Worm (Caenorhabditis elegans): ENCODE data around the gene ilys-3.

Gene ilys-3

DNA sequence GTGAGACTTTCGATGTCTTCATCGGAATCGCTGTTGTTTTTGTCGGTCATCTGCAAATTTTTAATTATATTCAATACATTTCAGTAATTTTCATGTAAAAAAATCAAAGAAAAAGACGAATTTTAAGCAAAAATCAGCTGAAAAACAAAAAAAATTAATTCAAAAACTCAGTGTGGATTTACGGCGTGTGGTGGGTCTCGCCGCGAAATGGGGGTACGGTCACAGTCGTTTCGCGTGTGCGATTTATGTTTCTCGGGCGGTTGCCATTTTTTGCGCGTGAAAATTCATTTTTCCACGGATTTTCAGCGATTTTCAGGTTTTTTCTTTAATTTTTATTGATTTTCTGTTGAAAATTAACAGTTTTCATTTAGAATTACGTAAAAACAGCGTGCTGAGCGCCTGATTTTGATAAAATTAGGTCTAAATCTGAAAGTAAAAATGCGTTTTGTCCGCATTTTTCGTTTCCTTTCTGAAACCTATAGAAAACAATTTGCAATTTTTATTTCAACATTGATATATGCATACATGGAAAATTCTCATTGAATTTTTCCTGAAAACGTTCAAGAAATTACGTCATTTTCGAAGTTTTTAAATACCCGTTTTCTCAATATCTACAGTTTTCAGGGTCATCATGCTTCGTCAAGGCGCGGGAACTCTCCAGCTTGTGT lies 31.0 kb downstream of the ilys-3 start, which contains the start of the genes ccdc-12 and Y69A2AR.18:
TSS of gene ccdc-12 (minus strand) at position 57 of the 668 bp plus-strand sequence.
TSS of gene Y69A2AR.18 (plus strand) at position 618 of the 668 bp plus-strand sequence.
- TF ChIP-seq nhr-28 (tag; optimal IDR thresholded peaks at IDR 0.05), result peak; percentile 24
- 0 out of 2 replicates have a peak, but pooled peaks have one; percentile 16 for TF ChIP-seq dmd-6 (GFP tag; IDR thresholded peaks at IDR 0.05)
- TF ChIP-seq lsy-2 (tag; optimal IDR thresholded peaks at IDR 0.05), result peak; percentile 90 to 99
- no peak for TF ChIP-seq ztf-11 (tag; optimal IDR thresholded peaks at IDR 0.05)
- TF ChIP-seq mxl-2 (GFP tag; conservative IDR thresholded peaks at IDR 0.05), result no peak
- TF ChIP-seq D1046.2 (GFP tag; IDR thresholded peaks at IDR 0.05), result peak; percentile 98
- TF ChIP-seq nhr-11 (tag; optimal IDR thresholded peaks at IDR 0.05), result peak; percentile 16
- TF ChIP-seq ZK546.5 (tag; optimal IDR thresholded peaks at IDR 0.05), result no peak
- peak; percentile 22 for TF ChIP-seq nhr-6 (tag; optimal IDR thresholded peaks at IDR 0.05)
- TF ChIP-seq mdt-29 (GFP tag; IDR thresholded peaks at IDR 0.05), result no peak
- TF ChIP-seq nhr-41 (GFP tag; IDR thresholded peaks at IDR 0.05), result no peak
- TF ChIP-seq ceh-32 (tag; optimal IDR thresholded peaks at IDR 0.05; ENCODE audit: poor library complexity), result no peak
- TF ChIP-seq madf-5 (GFP tag; IDR thresholded peaks at IDR 0.05), result no peak
- TF ChIP-seq Y48G9A.11 (GFP tag; IDR thresholded peaks at IDR 0.05), result no peak
- no peak for TF ChIP-seq dmd-8 (GFP tag; IDR thresholded peaks at IDR 0.05)
- no peak for TF ChIP-seq T20F7.1 (GFP tag; optimal IDR thresholded peaks at IDR 0.05)
- no peak for TF ChIP-seq jun-1 (tag; optimal IDR thresholded peaks at IDR 0.05)
- TF ChIP-seq ceh-20 (GFP tag; IDR thresholded peaks at IDR 0.05), result 0 out of 2 replicates have a peak, but pooled peaks have one; percentile 16
- no peak for TF ChIP-seq zip-11 (GFP tag; IDR thresholded peaks at IDR 0.05)
- TF ChIP-seq F26F4.8 (GFP tag; conservative IDR thresholded peaks at IDR 0.05), result no peak
- no peak for TF ChIP-seq snpc-1.2 (GFP tag; IDR thresholded peaks at IDR 0.05)
- no peak for TF ChIP-seq nhr-10 (tag; optimal IDR thresholded peaks at IDR 0.05)
- no peak for TF ChIP-seq hlh-30 (tag; optimal IDR thresholded peaks at IDR 0.05; ENCODE audit: insufficient read depth)
- no peak for TF ChIP-seq php-3 (GFP tag; IDR thresholded peaks at IDR 0.05)
- peak; percentile 5 for TF ChIP-seq ama-1 (optimal IDR thresholded peaks at IDR 0.05)
- no peak for TF ChIP-seq unc-39 (tag; optimal IDR thresholded peaks at IDR 0.05)
- no peak for TF ChIP-seq lin-39 (tag; optimal IDR thresholded peaks at IDR 0.05)
- TF ChIP-seq rbr-2 (tag; optimal IDR thresholded peaks at IDR 0.05), result peak; percentile 39
- peak; percentile 69 for TF ChIP-seq dpl-1 (GFP tag; optimal IDR thresholded peaks at IDR 0.05)
- no peak for TF ChIP-seq nhr-25 (tag; optimal IDR thresholded peaks at IDR 0.05; ENCODE audit: borderline replicate concordance, insufficient read depth)
- no peak for TF ChIP-seq lim-7 (GFP tag; IDR thresholded peaks at IDR 0.05)
- no peak for TF ChIP-seq lir-3 (tag; optimal IDR thresholded peaks at IDR 0.05)
- TF ChIP-seq lin-38 (GFP tag; IDR thresholded peaks at IDR 0.05), result peak; percentile 70
- no peak for TF ChIP-seq Y5F2A.4 (GFP tag; optimal IDR thresholded peaks at IDR 0.05)
- no peak for TF ChIP-seq gei-8 (GFP tag; optimal IDR thresholded peaks at IDR 0.05)
- TF ChIP-seq mes-2 (tag; optimal IDR thresholded peaks at IDR 0.05; ENCODE audit: poor library complexity, severe bottlenecking), result peak; percentile 75
- TF ChIP-seq mxl-3 (GFP tag; optimal IDR thresholded peaks at IDR 0.05), result no peak
- TF ChIP-seq ceh-62 (tag; optimal IDR thresholded peaks at IDR 0.05), result no peak
- TF ChIP-seq Y75B8A.6 (GFP tag; IDR thresholded peaks at IDR 0.05), result no peak
- TF ChIP-seq T26A8.4 (GFP tag; IDR thresholded peaks at IDR 0.05), result no peak
- TF ChIP-seq spr-1 (tag; optimal IDR thresholded peaks at IDR 0.05), result peak; percentile 8
- no peak for TF ChIP-seq skn-1 (tag; optimal IDR thresholded peaks at IDR 0.05)
- TF ChIP-seq F44E2.7 (GFP tag; IDR thresholded peaks at IDR 0.05), result no peak
- TF ChIP-seq hmg-1.1 (GFP tag; IDR thresholded peaks at IDR 0.05), result peak; percentile 61
- no peak for TF ChIP-seq lin-29 (GFP tag; IDR thresholded peaks at IDR 0.05)
- no peak for TF ChIP-seq ceh-28 (tag; optimal IDR thresholded peaks at IDR 0.05)
- peak; percentile 20 for TF ChIP-seq fkh-10 (GFP tag; optimal IDR thresholded peaks at IDR 0.05)
- peak in 1 of 2 experiments; percentile 6 for TF ChIP-seq hif-1 (tag; optimal IDR thresholded peaks at IDR 0.05)
- TF ChIP-seq nhr-77 (tag; optimal IDR thresholded peaks at IDR 0.05), result peak; percentile 31
- TF ChIP-seq R02D3.7 (tag; optimal IDR thresholded peaks at IDR 0.05), result peak; percentile 61
- TF ChIP-seq hlh-11 (tag; optimal IDR thresholded peaks at IDR 0.05), result peak; percentile 42

Data from whole organism, L4 larva.